Fruit fly (Drosophila melanogaster) whole organism, embryonic: ENCODE data around the gene Sirup.

Source experiments
- Ada2b ChIP-seq: fragments of 200-800 bp; sonication (Bioruptor generic); IDR thresholded peaks from 2 replicates; pipeline ENCODE4 v1.3.6; 2022; ENCODE audit warnings: missing biosample characterization, missing genetic modification characterization
- CG10209 ChIP-seq: fragments of 200-800 bp; sonication (Bioruptor generic); optimal IDR thresholded peaks from 3 replicates; lab custom pipeline; 2017; ENCODE audit warnings: missing biosample characterization, mild to moderate bottlenecking, missing genetic modification characterization, missing genetic modification reagents
- CG10321 ChIP-seq: fragments of 200-800 bp; sonication (Bioruptor generic); IDR thresholded peaks from 2 replicates; pipeline ENCODE4 v1.3.6; 2022; ENCODE audit warnings: missing biosample characterization, missing genetic modification characterization
- CG11085 ChIP-seq: fragments of 200-800 bp; sonication (Bioruptor generic); IDR thresholded peaks from 2 replicates; pipeline ENCODE4 v1.3.6; 2022; ENCODE audit warnings: missing biosample characterization, missing genetic modification characterization
- CG11456 ChIP-seq: fragments of 200-800 bp; sonication (Bioruptor generic); IDR thresholded peaks from 3 replicates; pipeline ENCODE4 v1.3.6; 2022; ENCODE audit warnings: missing biosample characterization, missing genetic modification characterization
- CG11723 ChIP-seq: fragments of 200-800 bp; sonication (Bioruptor generic); optimal IDR thresholded peaks from 2 replicates; lab custom pipeline; 2017; ENCODE audit warnings: missing biosample characterization, mild to moderate bottlenecking, missing genetic modification characterization
- CG12155 ChIP-seq: fragments of 200-800 bp; sonication (Bioruptor generic); optimal IDR thresholded peaks from 3 replicates; lab custom pipeline; 2016; ENCODE audit warnings: missing biosample characterization, missing genetic modification characterization
- CG12391 ChIP-seq: fragments of 200-800 bp; sonication (Bioruptor generic); optimal IDR thresholded peaks from 3 replicates; lab custom pipeline; 2018; ENCODE audit warnings: missing biosample characterization, mild to moderate bottlenecking, missing genetic modification characterization, moderate library complexity
- CG12942 ChIP-seq: fragments of 200-800 bp; sonication (Bioruptor generic); optimal IDR thresholded peaks from 3 replicates; lab custom pipeline; 2016; ENCODE audit warnings: missing biosample characterization, missing genetic modification characterization
- CG13894 ChIP-seq: fragments of 200-800 bp; sonication (Bioruptor generic); optimal IDR thresholded peaks from 3 replicates; lab custom pipeline; 2018; ENCODE audit warnings: missing biosample characterization, mild to moderate bottlenecking, missing genetic modification characterization, moderate library complexity
- CG16863 ChIP-seq: fragments of 200-800 bp; sonication (Bioruptor generic); optimal IDR thresholded peaks from 3 replicates; lab custom pipeline; 2016; ENCODE audit warnings: missing biosample characterization, missing genetic modification characterization
- CG17186 ChIP-seq: fragments of 200-800 bp; sonication (Bioruptor generic); optimal IDR thresholded peaks from 3 replicates; lab custom pipeline; 2017; ENCODE audit warnings: missing biosample characterization, missing genetic modification reagents, missing genetic modification characterization
- CG17829 ChIP-seq: fragments of 200-800 bp; optimal IDR thresholded peaks from 2 replicates; lab custom pipeline; 2019; ENCODE audit warnings: missing biosample characterization, mild to moderate bottlenecking, missing genetic modification characterization, moderate library complexity
- CG30020 ChIP-seq: fragments of 200-800 bp; optimal IDR thresholded peaks from 2 replicates; lab custom pipeline; 2019; ENCODE audit warnings: missing biosample characterization, mild to moderate bottlenecking, missing genetic modification characterization, moderate library complexity
- CG31388 ChIP-seq: fragments of 200-800 bp; sonication (Bioruptor generic); optimal IDR thresholded peaks from 2 replicates; lab custom pipeline; 2016; ENCODE audit warnings: missing biosample characterization, missing genetic modification characterization
- CG31441 ChIP-seq: fragments of 200-800 bp; sonication (Bioruptor generic); IDR thresholded peaks from 2 replicates; pipeline ENCODE4 v1.3.6; 2022; ENCODE audit warnings: missing biosample characterization, missing genetic modification characterization
- CG32532 ChIP-seq: fragments of 200-800 bp; sonication (Bioruptor generic); IDR thresholded peaks from 2 replicates; pipeline ENCODE4 v1.3.6; 2022; ENCODE audit warnings: missing biosample characterization, missing genetic modification characterization
- CG3838 ChIP-seq: fragments of 200-800 bp; sonication (Bioruptor generic); optimal IDR thresholded peaks from 3 replicates; lab custom pipeline; 2016; ENCODE audit warnings: missing biosample characterization, missing genetic modification characterization
- CG7839 ChIP-seq: fragments of 200-800 bp; sonication (Bioruptor generic); optimal IDR thresholded peaks from 3 replicates; lab custom pipeline; 2018; ENCODE audit warnings: missing biosample characterization, mild to moderate bottlenecking, missing genetic modification characterization, moderate library complexity
- CG8359 ChIP-seq: fragments of 200-800 bp; sonication (Bioruptor generic); optimal IDR thresholded peaks from 2 replicates; lab custom pipeline; 2017; ENCODE audit warnings: missing biosample characterization, mild to moderate bottlenecking, missing genetic modification characterization, borderline replicate concordance
- CG8478 ChIP-seq: fragments of >200 bp; optimal IDR thresholded peaks from 2 replicates; lab custom pipeline; 2018
- HLHmδ ChIP-seq: fragments of 200-800 bp; sonication (Bioruptor generic); optimal IDR thresholded peaks from 2 replicates; lab custom pipeline; 2018; ENCODE audit warnings: missing biosample characterization, mild to moderate bottlenecking, missing genetic modification characterization, moderate library complexity
- NFAT ChIP-seq: fragments of 200-800 bp; sonication (Bioruptor generic); IDR thresholded peaks from 2 replicates; pipeline ENCODE4 v1.3.6; 2022; ENCODE audit warnings: missing biosample characterization, missing genetic modification characterization
- Optix ChIP-seq: fragments of 200-800 bp; sonication (Bioruptor generic); IDR thresholded peaks from 3 replicates; pipeline ENCODE4 v1.3.6; 2022; ENCODE audit warnings: missing biosample characterization, missing genetic modification characterization
- Rx ChIP-seq: fragments of 200-800 bp; sonication (Bioruptor generic); IDR thresholded peaks from 2 replicates; pipeline ENCODE4 v1.3.6; 2022; ENCODE audit warnings: missing biosample characterization, missing genetic modification characterization
- Tbp ChIP-seq: fragments of >200 bp; optimal IDR thresholded peaks from 2 replicates; lab custom pipeline; 2018; ENCODE audit warnings: missing biosample characterization, missing genetic modification characterization
- Xrp1 ChIP-seq: fragments of 200-800 bp; sonication (Bioruptor generic); IDR thresholded peaks from 2 replicates; pipeline ENCODE4 v1.3.6; 2022; ENCODE audit warnings: missing biosample characterization, missing genetic modification characterization
- al ChIP-seq: fragments of 200-800 bp; sonication (Bioruptor generic); IDR thresholded peaks from 2 replicates; pipeline ENCODE4 v1.3.6; 2022; ENCODE audit warnings: missing biosample characterization, missing genetic modification characterization
- disco-r ChIP-seq: fragments of 200-800 bp; sonication (Bioruptor generic); optimal IDR thresholded peaks from 2 replicates; lab custom pipeline; 2016; ENCODE audit warnings: missing biosample characterization, missing genetic modification characterization
- exex ChIP-seq: fragments of 200-800 bp; sonication (Bioruptor generic); optimal IDR thresholded peaks from 4 replicates; lab custom pipeline; 2018; ENCODE audit warnings: missing biosample characterization, mild to moderate bottlenecking, missing genetic modification characterization, moderate library complexity
- gce ChIP-seq: fragments of 200-800 bp; sonication (Bioruptor generic); IDR thresholded peaks from 3 replicates; pipeline ENCODE4 v1.3.6; 2022; ENCODE audit warnings: missing biosample characterization, missing genetic modification characterization
- gcm ChIP-seq: fragments of 200-800 bp; sonication (Bioruptor generic); optimal IDR thresholded peaks from 2 replicates; lab custom pipeline; 2019; ENCODE audit warnings: missing biosample characterization, mild to moderate bottlenecking, missing genetic modification characterization, moderate library complexity
- gem ChIP-seq: fragments of 200-800 bp; sonication (Bioruptor generic); optimal IDR thresholded peaks from 2 replicates; lab custom pipeline; 2019; ENCODE audit warnings: missing biosample characterization, mild to moderate bottlenecking, missing genetic modification characterization, moderate library complexity
- hth ChIP-seq: fragments of >200 bp; optimal IDR thresholded peaks from 2 replicates; lab custom pipeline; 2017; ENCODE audit warnings: inconsistent platforms
- insv ChIP-seq, 2 experiments: fragments of 200-800 bp; sonication (Bioruptor generic); optimal IDR thresholded peaks; 3 replicates each; lab custom pipeline; 2016 to 2018; ENCODE audit warnings: missing biosample characterization in 2 of 2, missing genetic modification characterization in 2 of 2
- lab ChIP-seq: fragments of 200-800 bp; sonication (Bioruptor generic); optimal IDR thresholded peaks from 3 replicates; lab custom pipeline; 2017; ENCODE audit warnings: missing biosample characterization, missing genetic modification characterization, mild to moderate bottlenecking, moderate library complexity, missing genetic modification reagents
- lmd ChIP-seq: fragments of 200-800 bp; sonication (Bioruptor generic); IDR thresholded peaks from 2 replicates; pipeline ENCODE4 v1.3.6; 2022; ENCODE audit warnings: missing biosample characterization, missing genetic modification characterization
- odd ChIP-seq: fragments of 200-800 bp; sonication (Bioruptor generic); optimal IDR thresholded peaks from 2 replicates; lab custom pipeline; 2017; ENCODE audit warnings: missing biosample characterization, mild to moderate bottlenecking, missing genetic modification characterization
- p53 ChIP-seq: fragments of 200-800 bp; sonication (Bioruptor generic); optimal IDR thresholded peaks from 2 replicates; lab custom pipeline; 2016; ENCODE audit warnings: missing biosample characterization, missing genetic modification characterization
- pnt ChIP-seq: fragments of 200-800 bp; sonication (Bioruptor generic); optimal IDR thresholded peaks from 3 replicates; lab custom pipeline; 2016; ENCODE audit warnings: missing biosample characterization, missing genetic modification characterization
- psq ChIP-seq: fragments of 200-800 bp; sonication (Bioruptor generic); optimal IDR thresholded peaks from 2 replicates; lab custom pipeline; 2017; ENCODE audit warnings: missing biosample characterization, missing genetic modification characterization
- pzg ChIP-seq: fragments of 200-800 bp; sonication (Bioruptor generic); optimal IDR thresholded peaks from 3 replicates; lab custom pipeline; 2018; ENCODE audit warnings: missing biosample characterization, mild to moderate bottlenecking, missing genetic modification characterization, moderate library complexity
- sc ChIP-seq, 3 experiments: fragments of >200 bp in 2 of 3; fragments of 200-800 bp in 1 of 3; sonication (Bioruptor generic) in 1 of 3; optimal IDR thresholded peaks; 2 replicates in 2 of 3; 3 replicates in 1 of 3; lab custom pipeline; 2017; ENCODE audit warnings: mild to moderate bottlenecking in 1 of 3, missing biosample characterization in 1 of 3, missing genetic modification characterization in 1 of 3, missing genetic modification reagents in 1 of 3
- trem ChIP-seq: fragments of 200-800 bp; optimal IDR thresholded peaks from 3 replicates; lab custom pipeline; 2019; ENCODE audit warnings: missing biosample characterization, mild to moderate bottlenecking, missing genetic modification characterization, moderate library complexity
- unpg ChIP-seq: fragments of 200-800 bp; sonication (Bioruptor generic); optimal IDR thresholded peaks from 3 replicates; lab custom pipeline; 2018; ENCODE audit warnings: missing biosample characterization, mild to moderate bottlenecking, missing genetic modification characterization, moderate library complexity
- usp ChIP-seq: fragments of >200 bp; optimal IDR thresholded peaks from 2 replicates; lab custom pipeline; 2017; ENCODE audit warnings: missing biosample characterization, missing genetic modification characterization
- wek ChIP-seq: fragments of 200-800 bp; sonication (Bioruptor generic); optimal IDR thresholded peaks from 3 replicates; lab custom pipeline; 2018; ENCODE audit warnings: missing biosample characterization, mild to moderate bottlenecking, missing genetic modification characterization, moderate library complexity
- zf30C ChIP-seq: fragments of 200-800 bp; sonication (Bioruptor generic); optimal IDR thresholded peaks from 3 replicates; lab custom pipeline; 2018; ENCODE audit warnings: missing biosample characterization, mild to moderate bottlenecking, missing genetic modification characterization

Sirup gene

DNA sequence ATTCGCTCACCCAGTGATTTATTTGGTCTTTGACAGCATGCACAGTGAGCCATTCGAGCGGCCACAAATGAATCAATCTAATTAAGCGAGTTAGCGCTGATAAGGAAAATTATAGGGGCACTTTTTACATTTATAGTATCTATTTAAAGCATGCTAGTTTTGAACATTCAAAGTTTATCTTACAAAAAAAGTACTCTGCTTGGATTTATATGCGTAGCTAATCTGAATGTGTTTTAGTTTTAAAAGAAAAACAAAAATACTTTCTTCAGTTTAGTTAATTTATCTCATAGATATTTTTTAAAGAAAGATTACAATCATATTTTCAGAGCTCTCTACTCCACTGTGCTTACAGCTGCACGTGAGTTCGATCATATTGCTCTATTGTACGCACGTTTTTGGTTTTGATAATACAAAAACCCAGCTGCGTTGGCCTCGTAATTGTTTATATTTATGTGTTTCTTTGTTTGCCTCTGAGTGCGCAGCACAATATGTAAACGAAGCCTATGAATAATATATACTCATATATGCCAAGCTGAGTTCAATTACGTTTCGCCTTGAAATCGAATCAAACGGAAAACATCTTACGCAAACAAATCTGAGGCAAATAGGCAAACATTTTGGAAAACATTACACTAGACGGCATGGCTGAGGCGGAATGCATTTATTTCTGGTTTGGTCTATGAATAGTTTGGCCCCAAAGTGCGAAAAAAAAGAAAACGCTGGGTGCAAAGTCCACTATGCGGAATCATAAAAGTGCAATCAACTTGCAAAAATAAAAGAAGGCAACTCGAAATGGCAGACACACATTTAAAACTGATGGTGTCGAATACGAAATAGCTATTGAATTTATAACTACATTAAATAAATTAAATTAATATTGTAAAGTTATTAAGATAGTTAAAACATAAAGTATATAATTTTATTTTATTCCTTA is 3.3 kb downstream of the Sirup start (continued):
- TF ChIP-seq CG13894 (tag; lab: Kevin White, UChicago) (peak; percentile 71), Xrp1 (GFP tag; lab: Robert Waterston, UW) (peak; percentile 87), CG11723 (GFP tag; lab: Kevin White, UChicago) (peak; percentile 85), gem (tag; lab: Kevin White, UChicago) (peak; percentile 94), CG8478 (lab: Kevin White, UChicago) (no peak), CG32532 (peak; percentile 85), lab (GFP tag; lab: Kevin White, UChicago) (peak; percentile 91), wek (GFP tag; lab: Kevin White, UChicago) (peak; percentile 1), CG11085 (GFP tag; lab: Robert Waterston, UW) (peak; percentile 52), CG8359 (GFP tag; lab: Kevin White, UChicago) (peak; percentile 68), psq (GFP tag; lab: Kevin White, UChicago) (peak; percentile 52), Tbp (GFP tag; lab: Kevin White, UChicago) (no peak), CG31388 (GFP tag; lab: Kevin White, UChicago) (peak; percentile 57), insv (GFP tag; optimal IDR thresholded peaks at IDR 0.05; lab: Kevin White, UChicago) (peak in 1 of 2 experiments; percentile 45), gce (GFP tag; lab: Robert Waterston, UW) (0 out of 3 replicates have a peak, but pooled peaks have one; percentile 41), HLHmδ (GFP tag; lab: Kevin White, UChicago) (no peak), CG16863 (GFP tag; lab: Kevin White, UChicago) (peak; percentile 75), CG12942 (GFP tag; lab: Kevin White, UChicago) (peak; percentile 75), CG17829 (peak; percentile 91), CG11456 (GFP tag; lab: Robert Waterston, UW) (peak; percentile 77), unpg (GFP tag; lab: Kevin White, UChicago) (peak; percentile 84), CG12155 (GFP tag; lab: Kevin White, UChicago) (peak; percentile 71), disco-r (GFP tag; lab: Kevin White, UChicago) (peak; percentile 70), p53 (GFP tag; lab: Kevin White, UChicago) (peak; percentile 24), Rx (GFP tag; lab: Robert Waterston, UW) (no peak; the same call in 1 of the 2 replicates), gcm (GFP tag; lab: Kevin White, UChicago) (peak; percentile 78), al (GFP tag; lab: Robert Waterston, UW) (peak; percentile 74; the same call in 1 of the 2 replicates), hth (lab: Kevin White, UChicago) (no peak), CG10321 (peak; percentile 50; the same call in 1 of the 2 replicates), Optix (GFP tag; lab: Robert Waterston, UW) (peak; percentile 60; the same call in 1 of the 3 replicates), Ada2b (GFP tag; lab: Robert Waterston, UW) (peak; percentile 90), CG30020 (tag; lab: Kevin White, UChicago) (peak; percentile 58), CG7839 (peak; percentile 92), odd (GFP tag; lab: Kevin White, UChicago) (peak; percentile 84), CG31441 (GFP tag; lab: Robert Waterston, UW) (peak; percentile 91), pnt (peak; percentile 68), trem (tag; lab: Kevin White, UChicago) (peak; percentile 70), zf30C (GFP tag; lab: Kevin White, UChicago) (no peak), CG17186 (GFP tag; lab: Kevin White, UChicago) (no peak), CG10209 (peak; percentile 90), CG3838 (GFP tag; lab: Kevin White, UChicago) (peak; percentile 69), exex (peak; percentile 46), CG12391 (tag; lab: Kevin White, UChicago) (peak; percentile 88), sc (optimal IDR thresholded peaks at IDR 0.05; lab: Kevin White, UChicago) (no peak), sc (GFP tag; optimal IDR thresholded peaks at IDR 0.05; lab: Kevin White, UChicago) (peak; percentile 81), pzg (GFP tag; lab: Kevin White, UChicago) (no peak), NFAT (GFP tag; lab: Robert Waterston, UW) (peak; percentile 60; the same call in 1 of the 2 replicates), usp (no peak), lmd (peak; percentile 87)
